Fruit fly (Drosophila melanogaster): ENCODE measurements around the gene Gagr.

Gagr gene

dm6 chr3L:16411566-16411965 is 17.2 kb downstream of the Gagr start, which contains the start of gene fax (continued):
- TF ChIP-seq hkb (optimal IDR thresholded peaks at IDR 0.05): no peak
- peak; percentile 44; the same call in 1 of the 2 replicates for TF ChIP-seq hkb (GFP tag; IDR thresholded peaks at IDR 0.05)
- TF ChIP-seq fru (optimal IDR thresholded peaks at IDR 0.05): no peak
- TF ChIP-seq CG15269 (tag; optimal IDR thresholded peaks at IDR 0.05): peak; percentile 18
- TF ChIP-seq Eip74EF (GFP tag; optimal IDR thresholded peaks at IDR 0.05): peak in 1 of 2 experiments; percentile 27
- no peak for TF ChIP-seq B-H1 (GFP tag; IDR thresholded peaks at IDR 0.05)
- peak; percentile 19; the same call in 1 of the 2 replicates for TF ChIP-seq Dref (GFP tag; IDR thresholded peaks at IDR 0.05)
- TF ChIP-seq MTF-1 (GFP tag; optimal IDR thresholded peaks at IDR 0.05; ENCODE audit: borderline replicate concordance): peak; percentile 51
- TF ChIP-seq CG1602 (GFP tag; optimal IDR thresholded peaks at IDR 0.05): no peak
- no peak for TF ChIP-seq Tbp (GFP tag; optimal IDR thresholded peaks at IDR 0.05)
- no peak for TF ChIP-seq dysf (GFP tag; IDR thresholded peaks at IDR 0.05)
- peak; percentile 0 for TF ChIP-seq CG2120 (GFP tag; optimal IDR thresholded peaks at IDR 0.05)
- peak; percentile 30 for TF ChIP-seq CG6765 (GFP tag; optimal IDR thresholded peaks at IDR 0.05)
- TF ChIP-seq pzg (GFP tag; optimal IDR thresholded peaks at IDR 0.05): peak; percentile 75
- no peak for TF ChIP-seq CG15696 (tag; optimal IDR thresholded peaks at IDR 0.05)
- TF ChIP-seq CG9609 (GFP tag; optimal IDR thresholded peaks at IDR 0.05): no peak
- no peak for TF ChIP-seq Abd-B (GFP tag; optimal IDR thresholded peaks at IDR 0.05)
- no peak for TF ChIP-seq psq (GFP tag; optimal IDR thresholded peaks at IDR 0.05)
- TF ChIP-seq CG2129 (GFP tag; IDR thresholded peaks at IDR 0.05; ENCODE audit: partially characterized antibody): no peak
- no peak for TF ChIP-seq slp2 (GFP tag; optimal IDR thresholded peaks at IDR 0.05)
- peak; percentile 69 for TF ChIP-seq CG12659 (GFP tag; optimal IDR thresholded peaks at IDR 0.05)
- peak; percentile 26 for TF ChIP-seq CG12071 (GFP tag; optimal IDR thresholded peaks at IDR 0.05)
- no peak for TF ChIP-seq salm (tag; optimal IDR thresholded peaks at IDR 0.05)
- no peak for TF ChIP-seq corto (GFP tag; optimal IDR thresholded peaks at IDR 0.05)
- TF ChIP-seq amos (GFP tag; IDR thresholded peaks at IDR 0.05; ENCODE audit: partially characterized antibody): peak; percentile 57
- no peak for TF ChIP-seq Adf1 (GFP tag; IDR thresholded peaks at IDR 0.05)
- TF ChIP-seq CG7556 (GFP tag; optimal IDR thresholded peaks at IDR 0.05): no peak
- TF ChIP-seq Bgb (GFP tag; IDR thresholded peaks at IDR 0.05; ENCODE audit: partially characterized antibody): peak; percentile 56; the same call in 1 of the 2 replicates
- peak; percentile 41 for TF ChIP-seq CG33213 (GFP tag; optimal IDR thresholded peaks at IDR 0.05)
- no peak for TF ChIP-seq CG7839 (tag; optimal IDR thresholded peaks at IDR 0.05)
- TF ChIP-seq CG7372 (GFP tag; IDR thresholded peaks at IDR 0.05): no peak
- TF ChIP-seq nau (GFP tag; optimal IDR thresholded peaks at IDR 0.05): peak; percentile 44
- no peak for TF ChIP-seq CG3163 (GFP tag; optimal IDR thresholded peaks at IDR 0.05)
- no peak for TF ChIP-seq Aef1 (GFP tag; IDR thresholded peaks at IDR 0.05)
- TF ChIP-seq CG10209 (GFP tag; optimal IDR thresholded peaks at IDR 0.05): no peak
- no peak for TF ChIP-seq GATAe (GFP tag; conservative IDR thresholded peaks at IDR 0.05)
- TF ChIP-seq CG12769 (tag; optimal IDR thresholded peaks at IDR 0.05): no peak
- TF ChIP-seq HLH54F (GFP tag; optimal IDR thresholded peaks at IDR 0.05): no peak
- TF ChIP-seq wdn (GFP tag; IDR thresholded peaks at IDR 0.05): no peak
- no peak for TF ChIP-seq gcm2 (GFP tag; optimal IDR thresholded peaks at IDR 0.05)
- TF ChIP-seq otp (GFP tag; IDR thresholded peaks at IDR 0.05): peak; percentile 44; the same call in 1 of the 3 replicates
- no peak for TF ChIP-seq lola (GFP tag; optimal IDR thresholded peaks at IDR 0.05)
- TF ChIP-seq vvl (GFP tag; IDR thresholded peaks at IDR 0.05): peak; percentile 61; the same call in 1 of the 2 replicates
- no peak for TF ChIP-seq bigmax (GFP tag; optimal IDR thresholded peaks at IDR 0.05)
- no peak for TF ChIP-seq sisA (GFP tag; IDR thresholded peaks at IDR 0.05)
- TF ChIP-seq PHDP (tag; optimal IDR thresholded peaks at IDR 0.05): peak; percentile 43
- no peak for TF ChIP-seq Ravus (GFP tag; IDR thresholded peaks at IDR 0.05)
- TF ChIP-seq ERR (GFP tag; optimal IDR thresholded peaks at IDR 0.05): no peak
- no peak for TF ChIP-seq org-1 (GFP tag; optimal IDR thresholded peaks at IDR 0.05)
- TF ChIP-seq schlank (tag; optimal IDR thresholded peaks at IDR 0.05): no peak
- no peak for TF ChIP-seq oc (tag; optimal IDR thresholded peaks at IDR 0.05)

Data from whole organism, embryonic.